Fruit fly (Drosophila melanogaster): ENCODE results near the gene CG9705.
A peak's percentile ranks its signal among the peaks of the same experiment; 100 is the strongest.

Gene CG9705

dm6 chr3L:16806823-16807325, 27.0 kb downstream of the CG9705 start (continued):
- TF ChIP-seq CG6765 (GFP tag; optimal IDR thresholded peaks at IDR 0.05) (peak; percentile 39), CG4282 (GFP tag; optimal IDR thresholded peaks at IDR 0.05) (no peak), az2 (GFP tag; optimal IDR thresholded peaks at IDR 0.05) (peak; percentile 61), ttk (GFP tag; IDR thresholded peaks at IDR 0.05) (0 out of 2 replicates have a peak, but pooled peaks have one; percentile 33), Usf (GFP tag; optimal IDR thresholded peaks at IDR 0.05) (peak; percentile 49), eve (GFP tag; optimal IDR thresholded peaks at IDR 0.05) (peak in 1 of 2 experiments; percentile 79), CG4820 (GFP tag; optimal IDR thresholded peaks at IDR 0.05) (peak; percentile 47), yki (optimal IDR thresholded peaks at IDR 0.05) (no peak), Fer2 (tag; optimal IDR thresholded peaks at IDR 0.05) (peak; percentile 28), B-H2 (GFP tag; optimal IDR thresholded peaks at IDR 0.05) (no peak), oc (tag; optimal IDR thresholded peaks at IDR 0.05) (no peak), Nf-YC (tag; optimal IDR thresholded peaks at IDR 0.05) (peak; percentile 62), dan (GFP tag; IDR thresholded peaks at IDR 0.05) (no peak), CG18764 (GFP tag; optimal IDR thresholded peaks at IDR 0.05) (peak; percentile 43), gem (tag; optimal IDR thresholded peaks at IDR 0.05) (peak; percentile 85), Sin3A (optimal IDR thresholded peaks at IDR 0.05) (no peak), CG14667 (GFP tag; IDR thresholded peaks at IDR 0.05) (no peak), CG12659 (GFP tag; optimal IDR thresholded peaks at IDR 0.05) (peak; percentile 83), Eip74EF (GFP tag; optimal IDR thresholded peaks at IDR 0.05) (peak in 1 of 2 experiments; percentile 17), CG8478 (optimal IDR thresholded peaks at IDR 0.05) (no peak), bsh (GFP tag; optimal IDR thresholded peaks at IDR 0.05) (peak; percentile 69 to 83), Atf3 (GFP tag; optimal IDR thresholded peaks at IDR 0.05) (no peak), Antp (GFP tag; optimal IDR thresholded peaks at IDR 0.05) (no peak), Ssrp (tag; optimal IDR thresholded peaks at IDR 0.05) (peak; percentile 80), E2f1 (GFP tag; IDR thresholded peaks at IDR 0.05) (peak; percentile 20; the same call in 1 of the 2 replicates), CG12219 (GFP tag; optimal IDR thresholded peaks at IDR 0.05) (peak; percentile 24), CTCF (GFP tag; optimal IDR thresholded peaks at IDR 0.05) (peak; percentile 34), CG8924 (tag; optimal IDR thresholded peaks at IDR 0.05) (peak; percentile 75), pros (GFP tag; optimal IDR thresholded peaks at IDR 0.05) (no peak), ase (GFP tag; IDR thresholded peaks at IDR 0.05) (no peak), CG32767 (GFP tag; IDR thresholded peaks at IDR 0.05) (no peak), CG6272 (GFP tag; IDR thresholded peaks at IDR 0.05) (no peak; the same call in 1 of the 2 replicates), Ptx1 (GFP tag; IDR thresholded peaks at IDR 0.05) (peak; percentile 32; the same call in 1 of the 2 replicates), lab (GFP tag; optimal IDR thresholded peaks at IDR 0.05) (peak; percentile 75), cg (GFP tag; optimal IDR thresholded peaks at IDR 0.05) (no peak), CG43689 (GFP tag; IDR thresholded peaks at IDR 0.05) (no peak), CG5953 (GFP tag; IDR thresholded peaks at IDR 0.05) (0 out of 2 replicates have a peak, but pooled peaks have one; percentile 3), kay (GFP tag; optimal IDR thresholded peaks at IDR 0.05) (peak; percentile 41), MESR4 (GFP tag; optimal IDR thresholded peaks at IDR 0.05) (no peak), ftz-f1 (GFP tag; optimal IDR thresholded peaks at IDR 0.05) (no peak), dati (GFP tag; IDR thresholded peaks at IDR 0.05) (0 out of 2 replicates have a peak, but pooled peaks have one; percentile 21), CG1602 (GFP tag; optimal IDR thresholded peaks at IDR 0.05) (peak; percentile 66), Mes4 (GFP tag; optimal IDR thresholded peaks at IDR 0.05) (no peak), CG8089 (GFP tag; optimal IDR thresholded peaks at IDR 0.05) (no peak), gcm (GFP tag; optimal IDR thresholded peaks at IDR 0.05) (peak; percentile 64), Bteb2 (GFP tag; optimal IDR thresholded peaks at IDR 0.05) (no peak), Camta (GFP tag; optimal IDR thresholded peaks at IDR 0.05) (no peak), Fer3 (tag; optimal IDR thresholded peaks at IDR 0.05) (peak; percentile 65), CG30403 (GFP tag; optimal IDR thresholded peaks at IDR 0.05) (peak; percentile 72), kah (GFP tag; optimal IDR thresholded peaks at IDR 0.05) (peak; percentile 7), Dfd (GFP tag; optimal IDR thresholded peaks at IDR 0.05) (no peak), CG31365 (tag; optimal IDR thresholded peaks at IDR 0.05) (no peak)

All from whole organism, embryonic.